Fruit fly (Drosophila melanogaster): Measurements from ENCODE around the gene CG14983.

The CG14983 gene

dm6 chr3L:3970372-3971031, 21.4 kb upstream of the CG14983 start (continued):
- TF ChIP-seq Dp (GFP tag; optimal IDR thresholded peaks at IDR 0.05) = no peak
- TF ChIP-seq CG11093 (GFP tag; IDR thresholded peaks at IDR 0.05) = 0 out of 3 replicates have a peak, but pooled peaks have one; percentile 9
- no peak for TF ChIP-seq tx (GFP tag; optimal IDR thresholded peaks at IDR 0.05)
- peak; percentile 29 for TF ChIP-seq CG13775 (GFP tag; optimal IDR thresholded peaks at IDR 0.05)
- peak; percentile 37; the same call in 1 of the 2 replicates for TF ChIP-seq CG6689 (GFP tag; IDR thresholded peaks at IDR 0.05)
- TF ChIP-seq Jarid2 (GFP tag; optimal IDR thresholded peaks at IDR 0.05) = no peak
- no peak for TF ChIP-seq Sin3A (optimal IDR thresholded peaks at IDR 0.05)
- peak; percentile 21 for TF ChIP-seq CG2712 (tag; optimal IDR thresholded peaks at IDR 0.05)
- TF ChIP-seq CG30403 (GFP tag; optimal IDR thresholded peaks at IDR 0.05) = peak; percentile 44
- TF ChIP-seq CG3065 (GFP tag; optimal IDR thresholded peaks at IDR 0.05) = peak; percentile 14
- TF ChIP-seq gce (GFP tag; IDR thresholded peaks at IDR 0.05) = 0 out of 3 replicates have a peak, but pooled peaks have one; percentile 18
- peak; percentile 19 for TF ChIP-seq fd96Cb (tag; optimal IDR thresholded peaks at IDR 0.05)
- 0 out of 2 replicates have a peak, but pooled peaks have one; percentile 22 for TF ChIP-seq Ptx1 (GFP tag; IDR thresholded peaks at IDR 0.05)
- TF ChIP-seq CG43689 (GFP tag; IDR thresholded peaks at IDR 0.05) = no peak
- TF ChIP-seq Oli (tag; optimal IDR thresholded peaks at IDR 0.05) = peak; percentile 50
- no peak for TF ChIP-seq CG6175 (GFP tag; IDR thresholded peaks at IDR 0.05)
- TF ChIP-seq CG12219 (GFP tag; optimal IDR thresholded peaks at IDR 0.05) = peak; percentile 9
- TF ChIP-seq CG11723 (GFP tag; optimal IDR thresholded peaks at IDR 0.05) = no peak
- TF ChIP-seq gsb-n (tag; optimal IDR thresholded peaks at IDR 0.05) = no peak
- TF ChIP-seq NC2β (GFP tag; optimal IDR thresholded peaks at IDR 0.05) = peak; percentile 17
- TF ChIP-seq sc (optimal IDR thresholded peaks at IDR 0.05) = no peak
- no peak for TF ChIP-seq sc (GFP tag; optimal IDR thresholded peaks at IDR 0.05)
- no peak for TF ChIP-seq Side (GFP tag; optimal IDR thresholded peaks at IDR 0.05)
- TF ChIP-seq sqz (GFP tag; optimal IDR thresholded peaks at IDR 0.05) = peak; percentile 66
- no peak for TF ChIP-seq Bteb2 (GFP tag; optimal IDR thresholded peaks at IDR 0.05)
- TF ChIP-seq CG17829 (tag; optimal IDR thresholded peaks at IDR 0.05) = peak; percentile 7
- TF ChIP-seq YL-1 (GFP tag; optimal IDR thresholded peaks at IDR 0.05) = no peak
- no peak for TF ChIP-seq CG12299 (tag; optimal IDR thresholded peaks at IDR 0.05)
- TF ChIP-seq jing (GFP tag; optimal IDR thresholded peaks at IDR 0.05) = peak; percentile 1
- TF ChIP-seq da (GFP tag; optimal IDR thresholded peaks at IDR 0.05) = no peak
- no peak for TF ChIP-seq CG7271 (tag; optimal IDR thresholded peaks at IDR 0.05)
- TF ChIP-seq CG31441 (GFP tag; IDR thresholded peaks at IDR 0.05) = peak; percentile 52; the same call in 1 of the 2 replicates
- TF ChIP-seq CG7357 (GFP tag; IDR thresholded peaks at IDR 0.05) = no peak
- TF ChIP-seq dmrt11E (tag; optimal IDR thresholded peaks at IDR 0.05) = no peak
- no peak for TF ChIP-seq chn (GFP tag; optimal IDR thresholded peaks at IDR 0.05)
- TF ChIP-seq dm (GFP tag; optimal IDR thresholded peaks at IDR 0.05) = no peak
- peak; percentile 21 for TF ChIP-seq CG5180 (GFP tag; optimal IDR thresholded peaks at IDR 0.05)
- no peak for TF ChIP-seq CG34376 (GFP tag; optimal IDR thresholded peaks at IDR 0.05)
- TF ChIP-seq gcm2 (GFP tag; optimal IDR thresholded peaks at IDR 0.05) = no peak
- no peak for TF ChIP-seq NfI (GFP tag; optimal IDR thresholded peaks at IDR 0.05)
- TF ChIP-seq CG6683 (GFP tag; optimal IDR thresholded peaks at IDR 0.05) = no peak
- TF ChIP-seq CkIIα-i1 (GFP tag; IDR thresholded peaks at IDR 0.05) = no peak
- no peak for TF ChIP-seq HLH4C (GFP tag; IDR thresholded peaks at IDR 0.05; ENCODE audit: partially characterized antibody)
- no peak for TF ChIP-seq her (GFP tag; optimal IDR thresholded peaks at IDR 0.05)
- TF ChIP-seq CG33213 (GFP tag; optimal IDR thresholded peaks at IDR 0.05) = no peak
- TF ChIP-seq nau (GFP tag; optimal IDR thresholded peaks at IDR 0.05) = no peak
- TF ChIP-seq CG10543 (GFP tag; optimal IDR thresholded peaks at IDR 0.05) = no peak
- no peak for TF ChIP-seq gt (GFP tag; IDR thresholded peaks at IDR 0.05)
- TF ChIP-seq stc (GFP tag; IDR thresholded peaks at IDR 0.05) = peak; percentile 46; the same call in 1 of the 2 replicates
- no peak for TF ChIP-seq Gug (GFP tag; IDR thresholded peaks at IDR 0.05)
- no peak for TF ChIP-seq Hr3 (GFP tag; optimal IDR thresholded peaks at IDR 0.05)
